Fruit fly (Drosophila melanogaster) Kc167 (cell line): ENCODE measurements around the gene Wdr24.

Experiments
- h ChIP-seq: fragments of >200 bp; optimal IDR thresholded peaks from 3 replicates; lab custom pipeline; 2018; ENCODE audit warnings: missing external identifiers
- psq ChIP-seq: fragments of >200 bp; optimal IDR thresholded peaks from 2 replicates; lab custom pipeline; 2017; ENCODE audit warnings: missing external identifiers
- ttk ChIP-seq: sonication (Bioruptor generic); optimal IDR thresholded peaks from 2 replicates; lab custom pipeline; 2017; ENCODE audit warnings: missing external identifiers

DNA sequence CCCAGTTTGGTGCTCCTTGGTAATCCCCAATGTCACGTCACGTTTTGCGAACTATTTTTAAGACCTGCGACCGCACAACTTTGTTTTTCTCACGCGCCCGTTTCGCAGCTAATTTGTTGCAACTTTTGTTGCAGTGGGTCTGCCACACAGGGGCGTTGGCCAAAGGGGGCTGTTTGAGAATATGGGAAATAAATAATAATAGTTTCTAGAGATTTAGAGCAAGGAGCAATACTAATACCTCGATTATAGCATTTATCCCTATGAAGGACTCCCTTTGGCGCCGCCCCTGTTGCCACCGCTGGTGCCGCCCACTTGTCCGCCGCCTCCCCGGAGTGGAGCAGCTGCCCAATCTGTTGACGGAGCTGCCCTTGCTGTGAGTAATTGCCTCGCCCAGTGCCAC, 10.4 kb upstream of the Wdr24 start:
- TF ChIP-seq psq (lab: Kevin White, UChicago) (no peak), ttk (no peak), h (lab: Kevin White, UChicago) (no peak)
